Worm (Caenorhabditis elegans): ENCODE data around the gene str-181.

Gene str-181

DNA sequence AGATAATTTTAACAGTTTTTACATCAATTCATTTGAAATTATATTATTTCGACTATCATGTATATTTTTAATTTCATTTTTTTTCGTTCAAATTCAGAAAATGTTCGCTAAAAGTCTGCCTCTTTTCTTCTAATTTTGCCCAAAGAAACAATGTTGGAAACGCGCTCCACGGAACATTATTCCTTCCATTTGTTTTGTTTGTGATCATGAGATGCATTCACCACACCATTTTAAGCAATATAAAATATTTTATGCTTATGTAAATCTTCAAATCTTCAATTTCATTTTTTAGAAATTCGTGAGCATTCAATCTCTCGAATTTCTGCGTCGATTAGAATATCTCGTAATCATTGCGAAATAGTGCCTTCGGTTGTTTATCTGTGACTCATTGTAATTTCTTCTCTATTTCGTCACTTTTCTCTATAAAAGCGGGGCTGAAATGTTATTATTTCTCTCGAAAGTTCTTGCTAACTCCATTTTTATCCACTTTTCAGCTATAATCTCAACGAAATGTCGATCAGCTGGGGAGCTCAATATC lies 21.1 kb downstream of the str-181 start, which contains the start of gene istr-1 (continued):
- peak; percentile 12 to 19 for TF ChIP-seq efl-1 (optimal IDR thresholded peaks at IDR 0.05)
- TF ChIP-seq efl-1 (GFP tag; optimal IDR thresholded peaks at IDR 0.05 in 1 of 2), result peak in 1 of 2 experiments; percentile 25
- TF ChIP-seq nhr-11 (tag; optimal IDR thresholded peaks at IDR 0.05), result no peak
- no peak for TF ChIP-seq blmp-1 (tag; optimal IDR thresholded peaks at IDR 0.05)
- peak; percentile 49 for TF ChIP-seq fos-1 (tag; optimal IDR thresholded peaks at IDR 0.05)
- TF ChIP-seq nhr-77 (tag; optimal IDR thresholded peaks at IDR 0.05), result no peak
- peak in 1 of 2 experiments; percentile 33 for TF ChIP-seq lsy-2 (tag; optimal IDR thresholded peaks at IDR 0.05)
- no peak for TF ChIP-seq nhr-237 (tag; optimal IDR thresholded peaks at IDR 0.05)
- peak; percentile 6 for TF ChIP-seq skn-1 (tag; optimal IDR thresholded peaks at IDR 0.05)
- no peak for TF ChIP-seq nhr-90 (tag; optimal IDR thresholded peaks at IDR 0.05; ENCODE audit: poor library complexity)
- peak in 2 of 3 experiments; percentile 7 to 51 for TF ChIP-seq dpl-1 (GFP tag; optimal IDR thresholded peaks at IDR 0.05)

DNA sequence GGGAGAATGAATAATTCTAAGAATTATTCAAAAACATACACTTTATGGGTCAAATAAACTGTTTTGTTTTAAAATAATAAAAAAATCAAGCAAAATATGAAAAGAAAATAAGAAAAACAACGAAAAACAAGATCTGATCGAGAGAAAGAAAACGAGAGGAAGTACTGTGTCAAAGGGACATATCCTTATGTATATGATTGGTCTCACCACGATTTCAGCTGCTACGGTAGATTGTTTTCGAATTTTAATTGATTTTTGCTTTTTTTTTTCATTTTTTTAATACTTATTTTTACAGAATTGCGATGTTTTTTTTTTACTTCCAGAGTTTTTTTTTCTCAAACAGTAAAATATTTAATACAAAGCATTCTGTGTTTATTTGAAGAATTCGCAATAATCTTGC lies 21.7 kb downstream of the str-181 start:
- no peak for TF ChIP-seq irx-1 (tag; optimal IDR thresholded peaks at IDR 0.05)
- TF ChIP-seq swsn-7 (tag; optimal IDR thresholded peaks at IDR 0.05), result no peak
- TF ChIP-seq aha-1 (tag; optimal IDR thresholded peaks at IDR 0.05), result no peak
- TF ChIP-seq C04F5.9 (tag; optimal IDR thresholded peaks at IDR 0.05), result no peak
- TF ChIP-seq nhr-85 (tag), result no peak
- TF ChIP-seq rnt-1 (tag; optimal IDR thresholded peaks at IDR 0.05), result no peak
- TF ChIP-seq nhr-77 (tag; optimal IDR thresholded peaks at IDR 0.05), result no peak
- no peak for TF ChIP-seq ces-1 (GFP tag; optimal IDR thresholded peaks at IDR 0.05)
- TF ChIP-seq ceh-63 (GFP tag; optimal IDR thresholded peaks at IDR 0.05), result no peak
- no peak for TF ChIP-seq unc-30 (tag; optimal IDR thresholded peaks at IDR 0.05)
- TF ChIP-seq hlh-17 (GFP tag; optimal IDR thresholded peaks at IDR 0.05; ENCODE audit: borderline replicate concordance), result no peak

DNA sequence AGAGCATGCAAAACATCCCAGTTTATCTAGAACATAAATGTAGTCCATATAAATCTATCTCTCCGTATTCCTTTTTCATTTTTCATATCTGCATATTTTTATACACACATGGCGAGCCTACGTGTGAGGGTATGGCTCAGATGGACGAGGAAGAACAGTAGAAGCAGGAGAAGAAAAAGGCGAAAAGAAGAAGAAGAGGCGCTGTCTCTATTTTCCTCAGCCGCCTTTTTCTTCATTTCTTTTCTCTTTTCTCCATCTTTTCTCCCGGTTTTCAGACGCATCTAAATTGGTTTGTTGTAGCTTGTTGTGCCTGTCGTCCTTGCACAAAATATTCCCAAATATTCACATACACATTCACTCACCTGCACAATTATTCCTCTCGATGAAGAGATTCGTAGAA lies 22.6 kb downstream of the str-181 start, which contains the start of gene K10C8.4:
K10C8.4 (plus strand) TSS at position 301 of the 400 bp plus-strand sequence.
- no peak for TF ChIP-seq nhr-47 (tag; optimal IDR thresholded peaks at IDR 0.05)

DNA sequence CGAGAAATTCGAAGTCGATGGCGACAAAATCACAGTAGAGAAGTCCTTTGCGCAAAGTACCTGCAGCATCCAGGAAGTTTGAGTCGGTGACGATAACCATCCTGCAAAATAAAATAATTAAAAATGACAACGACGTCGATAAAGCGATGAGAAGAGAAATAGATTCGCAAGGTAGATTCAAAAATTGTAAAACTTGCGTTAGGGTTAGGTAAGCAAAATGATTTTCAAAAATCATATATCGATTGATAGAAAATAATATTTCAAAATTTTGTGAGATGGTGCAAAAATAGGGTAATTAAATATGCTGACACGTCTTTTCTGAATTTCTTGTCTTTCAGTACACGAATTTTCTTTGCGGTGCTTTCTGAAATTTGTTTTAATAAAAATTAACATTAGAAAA lies 23.4 kb downstream of the str-181 start, which contains the start of gene parn-1:
parn-1 (minus strand) TSS at position 101 of the 400 bp plus-strand sequence.
- no peak for TF ChIP-seq aha-1 (tag; optimal IDR thresholded peaks at IDR 0.05)
- no peak for TF ChIP-seq lin-13 (GFP tag; optimal IDR thresholded peaks at IDR 0.05)
- no peak for TF ChIP-seq hlh-4 (tag; optimal IDR thresholded peaks at IDR 0.05)
- no peak for TF ChIP-seq sox-4 (tag; optimal IDR thresholded peaks at IDR 0.05)
- no peak for TF ChIP-seq dpl-1 (GFP tag; optimal IDR thresholded peaks at IDR 0.05)
- TF ChIP-seq unc-98 (GFP tag; IDR thresholded peaks at IDR 0.05), result no peak
- TF ChIP-seq egl-27 (tag; optimal IDR thresholded peaks at IDR 0.05), result no peak
- TF ChIP-seq lin-15B (tag; optimal IDR thresholded peaks at IDR 0.05), result no peak
- TF ChIP-seq lin-14 (GFP tag; optimal IDR thresholded peaks at IDR 0.05), result no peak
- TF ChIP-seq unc-62 (GFP tag; optimal IDR thresholded peaks at IDR 0.05), result no peak
- TF ChIP-seq mef-2 (tag; optimal IDR thresholded peaks at IDR 0.05), result no peak
- TF ChIP-seq nhr-19 (GFP tag; conservative IDR thresholded peaks at IDR 0.05), result no peak
- no peak for TF ChIP-seq dsc-1 (tag; optimal IDR thresholded peaks at IDR 0.05)
- no peak for TF ChIP-seq sup-37 (GFP tag; optimal IDR thresholded peaks at IDR 0.05)
- TF ChIP-seq pag-3 (tag; optimal IDR thresholded peaks at IDR 0.05; ENCODE audit: borderline replicate concordance, insufficient read depth), result no peak

DNA sequence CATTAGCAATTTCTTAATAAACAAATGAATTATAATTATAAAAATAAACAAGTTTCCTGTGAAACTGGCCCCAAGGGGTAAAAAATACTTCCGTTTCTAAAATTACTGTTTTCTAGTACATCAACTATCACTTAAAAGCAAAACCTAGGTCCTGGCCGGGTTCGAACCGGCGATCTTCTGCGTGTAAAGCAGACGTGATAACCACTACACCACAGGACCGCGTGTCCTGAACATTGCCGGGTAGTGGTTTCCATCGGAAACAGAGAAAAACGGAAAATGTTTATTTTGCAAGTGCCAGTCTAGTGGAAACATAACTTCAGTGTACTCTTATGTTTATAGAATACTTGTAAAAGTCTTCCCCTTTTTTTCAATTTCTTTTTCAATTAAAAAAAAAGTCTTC lies 35.3 kb downstream of the str-181 start:
- TF ChIP-seq egl-13 (tag; optimal IDR thresholded peaks at IDR 0.05), result no peak
- TF ChIP-seq hpl-2 (GFP tag; optimal IDR thresholded peaks at IDR 0.05), result no peak
- no peak for TF ChIP-seq lin-14 (GFP tag; optimal IDR thresholded peaks at IDR 0.05)
- no peak for TF ChIP-seq tbx-2 (tag; optimal IDR thresholded peaks at IDR 0.05)
- TF ChIP-seq nhr-90 (tag; optimal IDR thresholded peaks at IDR 0.05; ENCODE audit: poor library complexity), result peak; percentile 7
- TF ChIP-seq unc-30 (tag; optimal IDR thresholded peaks at IDR 0.05), result no peak
- peak; percentile 15 for TF ChIP-seq nhr-20 (tag; optimal IDR thresholded peaks at IDR 0.05)

Measured in whole organism, L1 larva.